Worm (Caenorhabditis elegans): ENCODE data around the gene lite-1.

DNA sequence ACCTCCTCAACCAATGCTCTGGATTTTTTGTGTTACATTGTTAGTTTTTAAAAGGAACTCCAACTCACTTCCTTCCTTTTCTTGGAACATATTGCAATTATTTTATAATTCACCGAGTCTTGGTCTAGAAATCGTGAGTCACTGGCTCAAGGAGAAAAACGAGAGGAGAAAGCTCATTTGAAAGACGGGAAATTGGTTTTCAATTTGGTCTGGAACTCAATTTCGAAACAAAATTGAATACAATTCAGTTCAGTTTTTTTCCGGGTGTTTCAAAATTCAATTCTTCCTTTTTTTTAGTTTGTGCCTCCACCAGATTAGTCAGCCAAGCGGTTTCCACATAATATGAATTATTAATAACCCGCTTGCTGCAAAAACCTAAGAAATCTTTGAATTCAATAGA, 17.3 kb upstream of the lite-1 start:
- TF ChIP-seq ets-4 (GFP tag; optimal IDR thresholded peaks at IDR 0.05) (no peak), cebp-1 (GFP tag; IDR thresholded peaks at IDR 0.05) (no peak), cebp-1 (tag; optimal IDR thresholded peaks at IDR 0.05) (no peak), T26A5.8 (tag; optimal IDR thresholded peaks at IDR 0.05) (no peak), somi-1 (GFP tag; optimal IDR thresholded peaks at IDR 0.05) (no peak), mes-4 (tag; optimal IDR thresholded peaks at IDR 0.05) (no peak), snpc-4 (GFP tag; optimal IDR thresholded peaks at IDR 0.05) (no peak), snpc-4 (tag; optimal IDR thresholded peaks at IDR 0.05) (no peak), Y67H2A.10 (GFP tag; conservative IDR thresholded peaks at IDR 0.05) (no peak), ceh-91 (GFP tag; IDR thresholded peaks at IDR 0.05) (no peak)

Data from whole organism, young adult.